Worm (Caenorhabditis elegans) whole organism, L4 larva: ENCODE results near the gene far-5.

Experiments used
- F10B5.3 ChIP-seq: sonication (generic microtip); optimal IDR thresholded peaks from 2 replicates; lab custom pipeline; 2016; ENCODE audit warnings: mild to moderate bottlenecking, missing genetic modification characterization, missing compliant biosample characterization
- R02D3.7 ChIP-seq: fragments of 150-350 bp; sonication (generic microtip); optimal IDR thresholded peaks from 3 replicates; lab custom pipeline; 2014; ENCODE audit warnings: missing biosample characterization, missing genetic modification characterization
- Y105C5A.15 ChIP-seq: fragments of 200-800 bp; sonication (Bioruptor generic); IDR thresholded peaks from 2 replicates; pipeline ENCODE4 v1.3.6; 2022; ENCODE audit warnings: missing genetic modification characterization, missing compliant biosample characterization
- Y48G9A.11 ChIP-seq: fragments of 200-800 bp; sonication (Bioruptor generic); IDR thresholded peaks from 2 replicates; pipeline ENCODE4 v1.3.6; 2022; ENCODE audit warnings: missing genetic modification reagents, missing genetic modification characterization, missing compliant biosample characterization
- Y75B8A.6 ChIP-seq: fragments of 200-800 bp; sonication (Bioruptor generic); IDR thresholded peaks from 2 replicates; pipeline ENCODE4 v1.3.6; 2022; ENCODE audit warnings: missing genetic modification reagents, missing genetic modification characterization, missing compliant biosample characterization
- aha-1 ChIP-seq: fragments of 150-350 bp; peaks from one replicate; lab custom pipeline; 2014; ENCODE audit warnings: missing biosample characterization, missing genetic modification characterization
- ceh-28 ChIP-seq: fragments of 150-350 bp; optimal IDR thresholded peaks from 2 replicates; lab custom pipeline; 2014; ENCODE audit warnings: missing biosample characterization, missing genetic modification reagents, missing genetic modification characterization
- ceh-32 ChIP-seq: sonication (generic microtip); optimal IDR thresholded peaks from 2 replicates; lab custom pipeline; 2016; ENCODE audit warnings: mild to moderate bottlenecking, missing genetic modification characterization, missing compliant biosample characterization; ENCODE audit not compliant: poor library complexity
- ceh-44 ChIP-seq: fragments of 200-800 bp; sonication (Bioruptor generic); IDR thresholded peaks from 2 replicates; pipeline ENCODE4 v1.3.6; 2022; ENCODE audit warnings: missing genetic modification reagents, missing genetic modification characterization, missing compliant biosample characterization
- ceh-82 ChIP-seq: sonication (generic microtip); optimal IDR thresholded peaks from 2 replicates; lab custom pipeline; 2017; ENCODE audit warnings: missing biosample characterization, missing genetic modification characterization
- ces-1 ChIP-seq: fragments of 150-350 bp; sonication (generic microtip); optimal IDR thresholded peaks from 4 replicates; lab custom pipeline; 2014; ENCODE audit warnings: missing biosample characterization, missing genetic modification reagents, missing genetic modification characterization
- ctbp-1 ChIP-seq: fragments of 200-800 bp; sonication (Bioruptor generic); IDR thresholded peaks from 2 replicates; pipeline ENCODE4 v1.3.6; 2022; ENCODE audit warnings: missing genetic modification reagents, missing genetic modification characterization, missing compliant biosample characterization
- daf-12 ChIP-seq: fragments of 150-350 bp; optimal IDR thresholded peaks from 2 replicates; lab custom pipeline; 2014; ENCODE audit warnings: missing biosample characterization, missing genetic modification reagents, missing genetic modification characterization
- daf-16 ChIP-seq, 3 experiments: sonication (generic microtip); optimal IDR thresholded peaks; 2 replicates each; lab custom pipeline; 2016 to 2017; ENCODE audit warnings: missing genetic modification characterization in 3 of 3, missing genetic modification reagents in 3 of 3, mild to moderate bottlenecking in 2 of 3, missing compliant biosample characterization in 2 of 3, missing biosample characterization in 1 of 3, moderate library complexity in 1 of 3
- daf-19 ChIP-seq: fragments of 200-800 bp; sonication (Bioruptor generic); conservative IDR thresholded peaks from 2 replicates; pipeline ENCODE4 v1.3.6; 2022; ENCODE audit warnings: missing genetic modification characterization, missing compliant biosample characterization
- dmd-6 ChIP-seq: fragments of 200-800 bp; sonication (Bioruptor generic); IDR thresholded peaks from 2 replicates; pipeline ENCODE4 v1.3.6; 2022; ENCODE audit warnings: missing genetic modification reagents, missing genetic modification characterization, missing compliant biosample characterization
- dmd-9 ChIP-seq: fragments of 200-800 bp; sonication (Bioruptor generic); IDR thresholded peaks from 2 replicates; pipeline ENCODE4 v1.3.6; 2022; ENCODE audit warnings: missing genetic modification reagents, missing genetic modification characterization, missing compliant biosample characterization
- dpl-1 ChIP-seq: fragments of 150-350 bp; optimal IDR thresholded peaks from 2 replicates; lab custom pipeline; 2014; ENCODE audit warnings: missing biosample characterization, missing genetic modification reagents, missing genetic modification characterization
- dve-1 ChIP-seq: sonication (generic microtip); optimal IDR thresholded peaks from 2 replicates; lab custom pipeline; 2017; ENCODE audit warnings: antibody characterized with exemption, mild to moderate bottlenecking, missing genetic modification characterization, missing compliant biosample characterization; ENCODE audit not compliant: insufficient read depth
- egl-43 ChIP-seq: fragments of 200-800 bp; sonication (Bioruptor generic); IDR thresholded peaks from 2 replicates; pipeline ENCODE4 v1.3.6; 2022; ENCODE audit warnings: missing genetic modification reagents, missing genetic modification characterization, missing compliant biosample characterization
- hif-1 ChIP-seq, 2 experiments: sonication (generic microtip); optimal IDR thresholded peaks; 2 replicates each; lab custom pipeline; 2016 to 2017; ENCODE audit warnings: missing compliant biosample characterization in 2 of 2, missing genetic modification characterization in 2 of 2, missing genetic modification reagents in 2 of 2, missing genotype in 2 of 2, mild to moderate bottlenecking in 1 of 2
- jun-1 ChIP-seq: fragments of 150-350 bp; optimal IDR thresholded peaks from 2 replicates; lab custom pipeline; 2014; ENCODE audit warnings: missing biosample characterization, missing genetic modification reagents, missing genetic modification characterization
- lin-15B ChIP-seq: fragments of 150-350 bp; sonication (generic microtip); optimal IDR thresholded peaks from 3 replicates; lab custom pipeline; 2014; ENCODE audit warnings: missing biosample characterization, missing genetic modification characterization
- lin-29 ChIP-seq: fragments of 200-800 bp; sonication (Bioruptor generic); IDR thresholded peaks from 2 replicates; pipeline ENCODE4 v1.3.6; 2022; ENCODE audit warnings: missing genetic modification reagents, missing genetic modification characterization, missing compliant biosample characterization
- lin-39 ChIP-seq: fragments of 150-350 bp; optimal IDR thresholded peaks from 2 replicates; lab custom pipeline; 2014; ENCODE audit warnings: missing biosample characterization, missing genetic modification reagents, missing genetic modification characterization
- lsy-2 ChIP-seq, 2 experiments: fragments of 150-350 bp in 1 of 2; sonication (generic microtip) in 1 of 2; optimal IDR thresholded peaks; 2 replicates each; lab custom pipeline; 2014 to 2017; ENCODE audit warnings: missing biosample characterization in 2 of 2, missing genetic modification characterization in 2 of 2
- mdt-29 ChIP-seq: fragments of 200-800 bp; sonication (Bioruptor generic); IDR thresholded peaks from 2 replicates; pipeline ENCODE4 v1.3.6; 2022; ENCODE audit warnings: missing genetic modification reagents, missing genetic modification characterization, missing compliant biosample characterization
- mep-1 ChIP-seq: fragments of 150-350 bp; sonication (generic microtip); optimal IDR thresholded peaks from 3 replicates; lab custom pipeline; 2014; ENCODE audit warnings: missing biosample characterization, missing genetic modification characterization
- mes-2 ChIP-seq: sonication (generic microtip); optimal IDR thresholded peaks from 2 replicates; lab custom pipeline; 2016; ENCODE audit warnings: missing genotype, mild to moderate bottlenecking, missing genetic modification characterization, missing compliant biosample characterization; ENCODE audit not compliant: poor library complexity, severe bottlenecking
- mxl-2 ChIP-seq: fragments of 200-800 bp; sonication (Bioruptor generic); conservative IDR thresholded peaks from 2 replicates; pipeline ENCODE4 v1.3.6; 2022; ENCODE audit warnings: missing genetic modification reagents, missing genetic modification characterization, missing compliant biosample characterization
- mxl-3 ChIP-seq: fragments of 200-800 bp; sonication (Bioruptor generic); optimal IDR thresholded peaks from 2 replicates; lab custom pipeline; 2018; ENCODE audit warnings: mild to moderate bottlenecking, missing genetic modification characterization, missing compliant biosample characterization
- nhr-111 ChIP-seq: fragments of 200-800 bp; sonication (Bioruptor generic); optimal IDR thresholded peaks from 2 replicates; lab custom pipeline; 2018; ENCODE audit warnings: mild to moderate bottlenecking, missing genetic modification characterization, missing compliant biosample characterization
- nhr-237 ChIP-seq: sonication (generic microtip); optimal IDR thresholded peaks from 2 replicates; lab custom pipeline; 2017; ENCODE audit warnings: missing biosample characterization, missing genetic modification characterization
- nhr-6 ChIP-seq: fragments of 150-350 bp; optimal IDR thresholded peaks from 2 replicates; lab custom pipeline; 2014; ENCODE audit warnings: missing biosample characterization, missing genetic modification characterization
- nhr-76 ChIP-seq: fragments of 150-350 bp; optimal IDR thresholded peaks from 2 replicates; lab custom pipeline; 2014; ENCODE audit warnings: missing biosample characterization, missing genetic modification characterization
- nhr-77 ChIP-seq: fragments of 150-350 bp; optimal IDR thresholded peaks from 2 replicates; lab custom pipeline; 2014; ENCODE audit warnings: missing biosample characterization, missing genetic modification characterization
- php-3 ChIP-seq: fragments of 200-800 bp; sonication (Bioruptor generic); IDR thresholded peaks from 2 replicates; pipeline ENCODE4 v1.3.6; 2022; ENCODE audit warnings: missing genetic modification reagents, missing genetic modification characterization, missing compliant biosample characterization
- saeg-2 ChIP-seq: fragments of 200-800 bp; sonication (Bioruptor generic); IDR thresholded peaks from 2 replicates; pipeline ENCODE4 v1.3.6; 2022; ENCODE audit warnings: missing genetic modification reagents, missing genetic modification characterization, missing compliant biosample characterization
- sdz-12 ChIP-seq: fragments of 200-800 bp; sonication (Bioruptor generic); optimal IDR thresholded peaks from 2 replicates; lab custom pipeline; 2018; ENCODE audit warnings: mild to moderate bottlenecking, missing genetic modification characterization, missing compliant biosample characterization
- spr-3 ChIP-seq: fragments of 200-800 bp; sonication (Bioruptor generic); optimal IDR thresholded peaks from 2 replicates; lab custom pipeline; 2018; ENCODE audit warnings: mild to moderate bottlenecking, missing genetic modification characterization, missing compliant biosample characterization
- unc-39 ChIP-seq: sonication (generic microtip); optimal IDR thresholded peaks from 2 replicates; lab custom pipeline; 2017; ENCODE audit warnings: missing biosample characterization, missing genetic modification characterization
- unc-62 ChIP-seq, 3 experiments: fragments of 150-350 bp in 1 of 3; sonication (generic microtip); optimal IDR thresholded peaks in 2 of 3; peaks in 1 of 3; 1 replicate in 1 of 3; 2 replicates in 2 of 3; lab custom pipeline; 2014 to 2017; ENCODE audit warnings: missing biosample characterization in 3 of 3, missing genetic modification characterization in 3 of 3, missing genetic modification reagents in 3 of 3, missing genotype in 1 of 3
- zip-11 ChIP-seq: fragments of 200-800 bp; sonication (Bioruptor generic); IDR thresholded peaks from 2 replicates; pipeline ENCODE4 v1.3.6; 2022; ENCODE audit warnings: missing genetic modification characterization, missing compliant biosample characterization
- zip-2 ChIP-seq: fragments of 150-350 bp; optimal IDR thresholded peaks from 2 replicates; lab custom pipeline; 2014; ENCODE audit warnings: missing biosample characterization, missing genetic modification characterization
- ztf-11 ChIP-seq: fragments of 150-350 bp; optimal IDR thresholded peaks from 2 replicates; lab custom pipeline; 2014; ENCODE audit warnings: missing biosample characterization, missing genetic modification characterization
- ztf-7 ChIP-seq: fragments of 150-350 bp; optimal IDR thresholded peaks from 2 replicates; lab custom pipeline; 2014; ENCODE audit warnings: missing biosample characterization, missing genetic modification characterization

far-5 gene

ce11 chrV:12970575-12971160, 24.7 kb upstream of the far-5 start, which contains the start of gene pnn-1 (continued):
- TF ChIP-seq egl-43 (GFP tag; lab: Robert Waterston, UW) = no peak
- TF ChIP-seq mxl-2 (GFP tag; lab: Robert Waterston, UW) = no peak
- TF ChIP-seq ces-1 = no peak
- no peak for TF ChIP-seq dmd-6
- peak; percentile 44 for TF ChIP-seq nhr-6
- TF ChIP-seq Y105C5A.15 = no peak
- TF ChIP-seq zip-11 (GFP tag; lab: Robert Waterston, UW) = no peak
- TF ChIP-seq ztf-11 = no peak
- TF ChIP-seq ctbp-1 (GFP tag; lab: Robert Waterston, UW) = no peak
- no peak for TF ChIP-seq nhr-76 (tag; lab: Kevin White, UChicago)
- no peak for TF ChIP-seq ztf-7 (tag; lab: Kevin White, UChicago)
- TF ChIP-seq ceh-32 (tag; lab: Kevin White, UChicago) = no peak
- TF ChIP-seq mdt-29 = no peak
- no peak for TF ChIP-seq dmd-9
- TF ChIP-seq Y48G9A.11 (GFP tag; lab: Robert Waterston, UW) = no peak
- no peak for TF ChIP-seq ceh-44 (GFP tag; lab: Robert Waterston, UW)
- no peak for TF ChIP-seq lin-39 (tag; lab: Kevin White, UChicago)
- TF ChIP-seq lsy-2 (tag; optimal IDR thresholded peaks at IDR 0.05; lab: Kevin White, UChicago) = peak in 1 of 2 experiments; percentile 90
- TF ChIP-seq nhr-77 = no peak
- peak; percentile 19 for TF ChIP-seq mep-1 (tag; lab: Kevin White, UChicago)
- no peak for TF ChIP-seq jun-1
- TF ChIP-seq nhr-111 = no peak
- peak; percentile 50 for TF ChIP-seq dpl-1 (GFP tag; lab: Kevin White, UChicago)

DNA sequence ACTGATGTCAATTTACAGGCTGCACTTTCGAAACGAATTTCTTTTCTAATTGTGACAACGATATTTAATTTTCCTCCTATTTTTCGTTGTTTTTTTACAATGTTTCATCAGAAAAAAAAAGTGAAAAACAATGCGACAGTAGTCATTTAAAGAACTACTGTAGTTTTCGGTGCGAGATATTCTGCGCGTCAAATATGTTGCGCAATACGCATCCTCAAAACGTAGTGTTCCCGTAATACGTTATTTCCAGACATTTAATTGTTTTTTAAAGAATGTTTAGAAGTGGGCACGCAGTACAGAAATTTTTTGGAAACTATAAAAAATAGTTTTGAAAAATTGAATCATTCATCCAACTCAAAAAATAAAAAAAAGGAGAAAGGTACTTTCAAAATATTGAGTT, 21.3 kb upstream of the far-5 start:
- peak in 1 of 2 experiments; percentile 59 for TF ChIP-seq unc-62 (GFP tag; optimal IDR thresholded peaks at IDR 0.05 in 1 of 2; lab: Kevin White, UChicago)
- TF ChIP-seq unc-62 (tag; optimal IDR thresholded peaks at IDR 0.05; lab: Kevin White, UChicago) = no peak
- TF ChIP-seq ceh-44 (GFP tag; lab: Robert Waterston, UW) = no peak

DNA sequence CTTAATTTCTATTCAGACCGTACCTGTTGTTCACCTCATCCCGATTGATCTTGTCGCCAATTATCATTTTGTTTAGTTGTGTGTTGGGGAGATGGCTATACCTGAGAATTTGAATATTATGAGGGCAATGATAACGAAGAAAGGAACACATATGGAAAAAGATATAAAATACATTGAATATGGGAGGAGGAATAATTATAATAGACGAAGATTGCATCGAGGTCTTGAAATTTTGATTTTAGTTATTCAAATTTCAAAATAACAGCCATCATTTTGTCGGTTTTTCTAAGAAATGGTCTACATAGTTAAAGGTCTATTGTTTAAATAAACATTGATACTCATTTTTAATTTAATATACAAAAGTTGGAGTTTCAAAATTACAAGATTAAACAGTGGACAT, 8.3 kb upstream of the far-5 start, which contains the start of gene shw-3:
shw-3 (minus strand) TSS at position 101 of the 400 bp plus-strand sequence.
- TF ChIP-seq Y75B8A.6 (GFP tag; lab: Robert Waterston, UW) (no peak), zip-2 (tag; lab: Kevin White, UChicago) (no peak), ceh-32 (tag; lab: Kevin White, UChicago) (no peak), R02D3.7 (tag; lab: Kevin White, UChicago) (no peak), ceh-28 (no peak), nhr-76 (tag; lab: Kevin White, UChicago) (no peak), mes-2 (tag; lab: Kevin White, UChicago) (no peak), F10B5.3 (tag; lab: Kevin White, UChicago) (no peak), lin-29 (GFP tag; lab: Robert Waterston, UW) (no peak), mep-1 (tag; lab: Kevin White, UChicago) (no peak), dve-1 (tag; lab: Kevin White, UChicago) (no peak), nhr-237 (no peak), hif-1 (tag; optimal IDR thresholded peaks at IDR 0.05; lab: Kevin White, UChicago) (no peak), saeg-2 (GFP tag; lab: Robert Waterston, UW) (no peak)
- TF ChIP-seq, all 104 proteins: peak for 0

DNA sequence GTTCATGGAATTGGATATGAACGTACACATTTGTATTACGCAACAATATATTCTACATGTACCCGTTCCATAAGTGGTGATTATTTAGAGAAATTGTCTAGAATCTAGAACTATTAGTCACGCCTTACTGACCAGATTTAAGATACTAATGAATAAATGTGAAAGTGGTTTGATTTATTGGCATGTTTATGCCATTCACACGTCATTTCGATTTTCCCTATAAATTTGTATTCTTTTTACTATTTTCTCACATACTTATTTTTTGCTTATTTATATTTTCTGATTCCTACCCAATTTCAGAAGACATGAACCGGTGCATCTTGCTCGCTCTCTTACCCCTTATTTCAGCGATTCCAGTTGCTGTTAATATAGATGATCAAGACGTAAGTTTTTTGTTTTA, 7.1 kb upstream of the far-5 start, which contains the start of gene F15B9.8:
F15B9.8 (plus strand) TSS at position 301 of the 400 bp plus-strand sequence.
- TF ChIP-seq daf-19 (GFP tag; lab: Robert Waterston, UW) (no peak), unc-39 (tag; lab: Kevin White, UChicago) (no peak), php-3 (GFP tag; lab: Robert Waterston, UW) (no peak), daf-16 (GFP tag; optimal IDR thresholded peaks at IDR 0.05; lab: Kevin White, UChicago) (no peak), daf-16 (tag; optimal IDR thresholded peaks at IDR 0.05; lab: Kevin White, UChicago) (no peak), Y75B8A.6 (GFP tag; lab: Robert Waterston, UW) (no peak), dpl-1 (GFP tag; lab: Kevin White, UChicago) (no peak), sdz-12 (GFP tag; lab: Kevin White, UChicago) (no peak), saeg-2 (GFP tag; lab: Robert Waterston, UW) (no peak), ceh-82 (no peak), mxl-3 (no peak), nhr-237 (no peak), lin-15B (tag; lab: Kevin White, UChicago) (no peak), spr-3 (GFP tag; lab: Kevin White, UChicago) (no peak), aha-1 (tag; lab: Kevin White, UChicago) (no peak), daf-12 (tag; lab: Kevin White, UChicago) (no peak)
